Worm (Caenorhabditis elegans) whole organism, midembryonic: Measurements from ENCODE around the gene imp-3.

ENCODE experiments used
- T22C8.4 ChIP-seq: fragments of 200-800 bp; sonication (Bioruptor generic); IDR thresholded peaks from 2 replicates; pipeline ENCODE4 v1.3.6; 2022; ENCODE audit warnings: missing genetic modification characterization, missing compliant biosample characterization
- cog-1 ChIP-seq: sonication (generic microtip); optimal IDR thresholded peaks from 2 replicates; lab custom pipeline; 2016; ENCODE audit warnings: missing genetic modification characterization, missing compliant biosample characterization
- flt-1 ChIP-seq: fragments of 200-800 bp; sonication (Bioruptor generic); IDR thresholded peaks from 2 replicates; pipeline ENCODE4 v1.3.6; 2022; ENCODE audit warnings: missing genetic modification characterization, missing compliant biosample characterization
- klf-2 ChIP-seq: fragments of 200-800 bp; sonication (Bioruptor generic); conservative IDR thresholded peaks from 2 replicates; pipeline ENCODE4 v1.3.6; 2022; ENCODE audit warnings: missing genetic modification reagents, missing genetic modification characterization, missing compliant biosample characterization
- med-1 ChIP-seq: sonication (generic microtip); optimal IDR thresholded peaks from 2 replicates; lab custom pipeline; 2017; ENCODE audit warnings: missing genetic modification characterization, mild to moderate bottlenecking, missing compliant biosample characterization, antibody characterized with exemption, missing genetic modification reagents; ENCODE audit not compliant: insufficient read depth
- ref-1 ChIP-seq: fragments of 200-800 bp; sonication (Bioruptor generic); conservative IDR thresholded peaks from 2 replicates; pipeline ENCODE4 v1.3.6; 2022; ENCODE audit warnings: missing genetic modification reagents, missing genetic modification characterization, missing compliant biosample characterization
- tab-1 ChIP-seq: fragments of 200-800 bp; sonication (Bioruptor generic); IDR thresholded peaks from 2 replicates; pipeline ENCODE4 v1.3.6; 2022; ENCODE audit warnings: missing genetic modification characterization, missing compliant biosample characterization
- ztf-23 ChIP-seq: fragments of 200-800 bp; sonication (Bioruptor generic); IDR thresholded peaks from 2 replicates; pipeline ENCODE4 v1.3.6; 2022; ENCODE audit warnings: missing genetic modification reagents, missing genetic modification characterization, missing compliant biosample characterization
- ztf-29 ChIP-seq: fragments of 200-800 bp; sonication (Bioruptor generic); IDR thresholded peaks from 2 replicates; pipeline ENCODE4 v1.3.6; 2022; ENCODE audit warnings: missing genetic modification reagents, missing genetic modification characterization, missing compliant biosample characterization

imp-3 gene

DNA sequence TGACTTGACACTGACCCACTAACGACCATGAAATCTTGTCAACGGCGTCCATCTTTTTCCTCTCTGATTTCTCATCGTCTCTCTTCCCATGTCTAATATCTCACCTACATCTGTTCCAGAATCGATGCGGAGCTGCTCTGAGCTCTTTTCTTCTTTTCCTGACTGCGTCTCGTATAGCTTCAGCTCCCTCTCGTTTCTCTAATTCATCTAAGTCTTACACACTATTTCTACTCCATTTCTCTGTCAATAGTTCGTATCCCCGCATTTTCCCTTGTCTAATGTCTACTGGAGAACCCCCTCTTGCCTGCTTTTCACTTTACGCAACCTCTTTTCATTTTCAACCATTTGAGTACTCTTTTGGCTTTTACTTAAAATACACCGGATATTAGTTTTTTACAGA, 28.4 kb upstream of the imp-3 start, which contains the start of gene ric-3:
ric-3 (plus strand) TSS at position 400 of the 400 bp plus-strand sequence.
- TF ChIP-seq flt-1 (GFP tag; lab: Robert Waterston, UW) (no peak), cog-1 (peak; percentile 60)

DNA sequence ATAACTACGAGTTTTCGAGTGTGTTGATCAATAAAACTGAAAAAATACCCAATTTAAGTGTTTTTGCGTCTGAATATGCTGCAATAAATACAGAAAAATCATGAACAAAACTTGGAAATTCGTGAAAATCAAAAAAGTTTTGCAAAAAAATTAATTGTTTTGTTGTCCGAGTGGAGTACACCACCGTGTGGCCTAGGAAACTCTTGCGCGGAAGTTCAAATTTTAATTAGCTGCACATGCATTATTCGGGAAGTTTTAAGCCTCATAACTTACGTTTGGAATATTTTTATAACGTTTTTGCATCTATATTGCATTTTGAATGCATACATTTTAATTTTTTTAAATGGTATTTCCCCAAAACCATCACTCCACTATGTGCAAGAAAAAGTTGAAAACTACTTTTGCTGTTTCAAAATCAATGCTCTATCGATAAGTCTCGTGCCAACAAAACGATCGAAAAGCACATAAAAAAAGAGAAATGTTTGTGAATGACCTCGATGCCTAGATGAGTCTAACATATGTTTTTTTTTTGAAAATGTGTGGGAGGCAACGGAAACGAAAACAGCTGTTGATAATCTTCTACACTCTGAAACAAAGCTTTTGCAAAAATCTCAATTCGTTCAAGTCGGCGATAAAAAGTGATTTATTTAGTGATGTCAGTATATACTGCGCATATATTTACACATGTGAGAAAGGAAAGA, 27.1 kb upstream of the imp-3 start:
- TF ChIP-seq ref-1 (GFP tag; lab: Robert Waterston, UW): no peak
- no peak for TF ChIP-seq klf-2
- TF ChIP-seq tab-1 (GFP tag; lab: Robert Waterston, UW): no peak
- TF ChIP-seq cog-1: no peak
- TF ChIP-seq T22C8.4: no peak
- TF ChIP-seq ztf-23 (GFP tag; lab: Robert Waterston, UW): no peak
- no peak for TF ChIP-seq ztf-29 (GFP tag; lab: Robert Waterston, UW)
- no peak for TF ChIP-seq flt-1 (GFP tag; lab: Robert Waterston, UW)

DNA sequence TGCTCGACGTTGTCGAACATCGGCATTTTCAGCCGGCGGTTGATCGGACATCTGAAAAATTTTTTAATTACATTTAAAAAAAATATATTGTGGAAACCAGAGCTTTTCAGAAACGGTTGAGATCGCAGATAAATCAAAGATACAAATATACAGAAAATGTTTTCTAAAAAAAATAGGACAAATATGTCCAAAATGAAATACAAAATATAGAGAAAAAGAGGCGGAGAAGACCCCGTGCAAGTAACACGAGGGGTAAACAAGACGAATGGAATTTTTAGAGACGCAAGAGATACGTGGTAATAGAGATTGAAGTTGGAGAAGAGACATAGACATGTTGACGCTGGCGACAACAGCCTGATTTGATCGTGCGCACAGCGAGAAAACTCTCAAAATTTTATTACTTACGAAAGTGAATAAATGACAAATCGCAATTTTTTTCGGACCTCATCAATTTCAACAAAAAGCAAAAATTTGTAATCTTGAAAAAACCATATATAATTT, 26.3 kb upstream of the imp-3 start, which contains the start of gene cdgs-1:
cdgs-1 (minus strand) TSS at position 51 of the 501 bp plus-strand sequence.
- no peak for TF ChIP-seq ztf-23 (GFP tag; lab: Robert Waterston, UW)
- TF ChIP-seq klf-2: no peak
- no peak for TF ChIP-seq ref-1 (GFP tag; lab: Robert Waterston, UW)
- no peak for TF ChIP-seq med-1 (GFP tag; lab: Kevin White, UChicago)

DNA sequence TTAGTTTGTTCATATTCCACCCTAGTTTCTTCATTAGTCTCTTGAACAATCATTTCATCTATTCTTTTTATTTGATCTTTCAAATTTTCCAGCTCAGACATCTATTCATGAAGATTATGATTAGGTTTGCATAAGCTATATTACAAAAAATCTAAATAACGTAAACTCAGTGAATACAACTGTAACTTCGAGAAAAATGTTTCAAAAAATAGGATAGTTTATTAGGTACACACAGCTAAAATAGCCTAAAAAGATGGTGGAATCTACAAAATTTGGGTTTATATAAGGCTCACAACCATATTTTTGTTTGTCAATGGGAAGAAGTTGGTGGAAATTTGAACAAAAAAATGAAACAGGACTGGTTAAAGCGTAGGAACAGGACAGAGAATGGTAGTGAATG, 23.3 kb upstream of the imp-3 start, which contains the start of gene zgpa-1:
zgpa-1 (minus strand) TSS at position 101 of the 400 bp plus-strand sequence.
- TF ChIP-seq cog-1: no peak
- TF ChIP-seq ztf-29 (GFP tag; lab: Robert Waterston, UW): no peak
- no peak for TF ChIP-seq T22C8.4

DNA sequence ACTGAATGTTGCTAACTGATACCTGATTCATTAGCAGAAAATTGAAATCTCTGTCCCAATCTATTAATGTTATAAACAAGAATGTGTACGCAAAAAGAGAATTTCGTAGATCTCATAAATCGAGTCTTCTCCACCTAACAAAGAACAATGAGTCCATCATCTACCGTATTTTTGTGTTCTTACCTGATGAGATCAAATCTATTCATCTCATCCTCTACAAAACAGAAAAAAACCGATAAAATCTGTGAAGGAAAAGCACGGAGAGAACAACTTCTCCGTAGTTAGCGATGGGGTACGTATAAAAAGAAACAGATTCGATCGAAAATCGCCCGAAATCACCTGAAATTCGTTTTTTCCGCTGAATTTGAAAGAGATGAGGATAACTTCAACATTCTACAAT, 19.2 kb upstream of the imp-3 start, which contains the start of gene C33H5.1:
C33H5.1 (plus strand) TSS at position 330 of the 400 bp plus-strand sequence.
- TF ChIP-seq cog-1 (no peak), flt-1 (GFP tag; lab: Robert Waterston, UW) (no peak), T22C8.4 (no peak), med-1 (GFP tag; lab: Kevin White, UChicago) (no peak), ref-1 (GFP tag; lab: Robert Waterston, UW) (no peak), ztf-29 (GFP tag; lab: Robert Waterston, UW) (no peak), tab-1 (GFP tag; lab: Robert Waterston, UW) (no peak), ztf-23 (GFP tag; lab: Robert Waterston, UW) (no peak), klf-2 (no peak)

DNA sequence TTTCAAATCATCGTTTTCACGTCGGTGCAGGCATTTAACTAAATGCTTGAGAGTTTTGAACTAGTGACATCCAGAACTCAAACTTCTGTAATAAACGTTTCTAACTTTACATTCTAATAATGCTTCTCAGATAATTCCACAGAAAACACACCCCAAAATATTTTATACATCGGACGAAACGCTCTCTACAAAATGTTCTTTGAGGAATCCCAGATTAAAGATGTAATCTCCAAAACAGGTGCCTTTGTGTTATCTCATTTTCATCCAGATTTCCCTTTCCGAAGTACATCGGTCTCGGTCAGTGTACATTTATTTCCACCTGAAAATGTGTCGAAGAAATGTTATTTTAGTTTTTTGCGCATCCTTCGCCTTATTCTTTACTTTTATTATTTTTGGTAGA, 15.3 kb upstream of the imp-3 start, which contains the start of gene C33H5.2:
C33H5.2 (plus strand) TSS at position 301 of the 400 bp plus-strand sequence.
- TF ChIP-seq cog-1: no peak
- no peak for TF ChIP-seq ztf-23 (GFP tag; lab: Robert Waterston, UW)
- TF ChIP-seq med-1 (GFP tag; lab: Kevin White, UChicago): no peak
- TF ChIP-seq klf-2: no peak
- no peak for TF ChIP-seq ref-1 (GFP tag; lab: Robert Waterston, UW)
- TF ChIP-seq T22C8.4: no peak
- no peak for TF ChIP-seq tab-1 (GFP tag; lab: Robert Waterston, UW)
- no peak for TF ChIP-seq flt-1 (GFP tag; lab: Robert Waterston, UW)
- no peak for TF ChIP-seq ztf-29 (GFP tag; lab: Robert Waterston, UW)

DNA sequence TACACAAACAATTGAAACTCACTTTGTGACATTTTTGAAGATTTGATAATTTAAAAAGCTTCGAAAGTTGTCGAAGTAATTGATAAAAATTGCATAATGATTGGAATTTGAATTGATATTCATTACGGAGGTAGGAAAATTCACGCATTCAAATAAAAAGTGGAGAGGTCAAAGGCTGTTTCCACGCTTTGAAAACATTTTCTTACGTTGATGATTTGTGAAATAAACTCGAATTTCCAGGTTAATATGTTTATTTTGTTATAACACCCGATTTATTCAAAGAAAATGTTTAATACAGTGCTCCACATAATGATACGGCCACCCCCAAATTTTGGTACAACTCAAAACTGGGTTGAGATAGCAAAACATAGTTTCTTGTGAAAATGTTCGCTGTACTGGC, 13.8 kb upstream of the imp-3 start, which contains the start of gene C33H5.16:
C33H5.16 (minus strand) TSS at position 101 of the 400 bp plus-strand sequence.
- TF ChIP-seq tab-1 (GFP tag; lab: Robert Waterston, UW) (no peak), ztf-23 (GFP tag; lab: Robert Waterston, UW) (no peak), ztf-29 (GFP tag; lab: Robert Waterston, UW) (no peak), klf-2 (no peak), ref-1 (GFP tag; lab: Robert Waterston, UW) (no peak), med-1 (GFP tag; lab: Kevin White, UChicago) (no peak), T22C8.4 (no peak), cog-1 (no peak), flt-1 (GFP tag; lab: Robert Waterston, UW) (no peak)

DNA sequence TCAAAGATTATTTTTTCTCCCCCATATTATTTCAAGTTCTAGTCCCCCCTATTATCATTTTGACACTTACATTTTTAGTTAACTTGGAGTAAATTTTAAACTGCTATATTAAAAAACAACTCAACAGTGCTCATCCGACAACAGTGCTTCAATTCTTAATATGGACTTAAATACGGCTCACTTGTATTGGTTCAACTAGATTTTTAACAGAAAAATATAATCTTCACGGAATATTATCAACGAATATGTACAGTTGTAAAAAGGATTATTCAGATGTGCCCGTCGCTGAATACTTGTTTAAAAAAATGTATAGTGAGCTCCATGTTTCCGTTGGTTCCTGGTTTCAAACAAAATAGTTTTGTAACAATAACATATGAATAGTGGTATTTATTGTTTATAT, 10.9 kb upstream of the imp-3 start:
- TF ChIP-seq ref-1 (GFP tag; lab: Robert Waterston, UW) (no peak), ztf-23 (GFP tag; lab: Robert Waterston, UW) (no peak), cog-1 (no peak), ztf-29 (GFP tag; lab: Robert Waterston, UW) (no peak), tab-1 (GFP tag; lab: Robert Waterston, UW) (no peak), klf-2 (no peak), med-1 (GFP tag; lab: Kevin White, UChicago) (no peak), T22C8.4 (no peak), flt-1 (GFP tag; lab: Robert Waterston, UW) (no peak)

DNA sequence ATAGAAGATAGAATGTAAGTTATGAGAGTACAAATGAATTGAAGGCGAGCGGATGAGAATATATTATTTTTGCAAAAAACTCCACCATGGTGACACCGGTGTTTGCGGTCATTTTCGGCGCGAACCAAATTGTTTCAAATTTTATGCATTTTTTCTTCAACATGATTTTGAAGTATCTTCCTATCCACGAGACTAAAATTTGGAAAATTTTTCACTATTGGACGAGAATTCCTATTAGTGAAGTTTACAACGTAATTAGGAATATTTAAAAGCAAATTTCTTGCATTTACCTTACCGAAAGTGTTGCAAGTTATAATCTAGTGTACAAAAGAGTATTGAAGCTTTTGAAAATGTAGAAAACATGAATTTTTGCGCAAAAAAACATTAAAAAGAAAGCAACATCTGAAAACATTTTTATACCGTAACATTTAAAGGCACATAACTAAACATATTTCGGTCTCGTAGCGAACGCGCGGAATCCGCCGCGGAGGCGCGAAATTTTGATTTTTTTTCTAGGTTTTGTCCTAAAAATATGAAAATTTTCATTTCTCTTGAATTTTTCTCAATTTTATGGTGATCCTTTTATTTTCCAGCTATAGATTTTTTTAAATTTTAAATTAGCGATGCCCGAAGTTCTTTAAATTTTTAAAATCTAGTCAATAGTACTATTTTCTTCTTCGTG, 7.2 kb upstream of the imp-3 start, which contains the start of gene sgo-1:
sgo-1 (minus strand) TSS at position 51 of the 682 bp plus-strand sequence.
- no peak for TF ChIP-seq klf-2
- TF ChIP-seq ref-1 (GFP tag; lab: Robert Waterston, UW): no peak
- TF ChIP-seq med-1 (GFP tag; lab: Kevin White, UChicago): no peak
- no peak for TF ChIP-seq ztf-23 (GFP tag; lab: Robert Waterston, UW)
- no peak for TF ChIP-seq tab-1 (GFP tag; lab: Robert Waterston, UW)
- TF ChIP-seq flt-1 (GFP tag; lab: Robert Waterston, UW): no peak
- no peak for TF ChIP-seq T22C8.4
- no peak for TF ChIP-seq ztf-29 (GFP tag; lab: Robert Waterston, UW)
- TF ChIP-seq cog-1: no peak
